Fruit fly (Drosophila melanogaster): ENCODE measurements around the gene CG4199.

CG4199 gene

DNA sequence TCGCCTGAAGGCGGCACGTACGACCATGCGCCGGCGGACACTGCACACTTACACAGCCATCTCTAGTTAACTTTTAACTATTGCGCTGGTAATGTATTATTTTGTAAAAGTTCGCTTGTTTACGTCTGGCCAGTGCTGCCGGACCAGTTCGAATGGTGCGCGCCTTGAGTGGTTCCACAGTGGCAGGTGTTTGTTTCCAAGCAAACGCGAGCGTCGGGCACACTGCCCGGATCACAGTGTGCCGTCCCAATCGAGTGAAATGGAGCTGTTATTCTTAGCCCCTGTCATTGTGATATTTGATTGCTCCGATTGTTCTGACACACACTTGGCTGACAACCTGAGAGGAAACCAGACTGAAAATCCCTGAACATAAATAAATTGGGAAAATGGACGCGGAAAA, at the start of gene CG4199:
Gene CG4199 (minus strand): TSS at position 159 of the 400 bp plus-strand sequence.
- TF ChIP-seq fd96Ca (GFP tag; IDR thresholded peaks at IDR 0.05) (no peak), CG15710 (tag; optimal IDR thresholded peaks at IDR 0.05) (no peak), Snoo (tag; optimal IDR thresholded peaks at IDR 0.05) (no peak), CG12605 (GFP tag; IDR thresholded peaks at IDR 0.05) (no peak), CG9948 (tag; optimal IDR thresholded peaks at IDR 0.05) (no peak), Ets98B (GFP tag; IDR thresholded peaks at IDR 0.05) (no peak), CG8159 (tag; optimal IDR thresholded peaks at IDR 0.05) (no peak), Pif1B (GFP tag; optimal IDR thresholded peaks at IDR 0.05) (no peak), Pif1A (GFP tag; optimal IDR thresholded peaks at IDR 0.05) (no peak), CG4496 (GFP tag; IDR thresholded peaks at IDR 0.05) (no peak), CG17806 (tag; optimal IDR thresholded peaks at IDR 0.05) (no peak), gl (tag; optimal IDR thresholded peaks at IDR 0.05) (no peak), D1 (tag; optimal IDR thresholded peaks at IDR 0.05) (no peak), CG8301 (tag; optimal IDR thresholded peaks at IDR 0.05) (no peak), CG10348 (GFP tag; IDR thresholded peaks at IDR 0.05) (no peak), EcR (GFP tag; optimal IDR thresholded peaks at IDR 0.05) (no peak), CG32121 (GFP tag; IDR thresholded peaks at IDR 0.05) (no peak), CG13204 (GFP tag; optimal IDR thresholded peaks at IDR 0.05) (no peak), CG34367 (tag; optimal IDR thresholded peaks at IDR 0.05) (no peak)

dm6 chrX:2121716-2122601, 48.7 kb upstream of the CG4199 start:
- TF ChIP-seq CG9948 (tag; optimal IDR thresholded peaks at IDR 0.05) (peak; percentile 63), Pif1A (GFP tag; optimal IDR thresholded peaks at IDR 0.05) (peak; percentile 72), CG34367 (tag; optimal IDR thresholded peaks at IDR 0.05) (peak; percentile 53), gl (tag; optimal IDR thresholded peaks at IDR 0.05) (peak; percentile 55), Snoo (tag; optimal IDR thresholded peaks at IDR 0.05) (peak; percentile 2), D1 (tag; optimal IDR thresholded peaks at IDR 0.05) (no peak), CG13204 (GFP tag; optimal IDR thresholded peaks at IDR 0.05) (peak; percentile 34), rn (GFP tag; IDR thresholded peaks at IDR 0.05) (0 out of 2 replicates have a peak, but pooled peaks have one; percentile 35), CG8301 (tag; optimal IDR thresholded peaks at IDR 0.05) (no peak), EcR (GFP tag; optimal IDR thresholded peaks at IDR 0.05) (peak; percentile 40), CG15710 (tag; optimal IDR thresholded peaks at IDR 0.05) (peak; percentile 68), CG8159 (tag; optimal IDR thresholded peaks at IDR 0.05) (peak; percentile 71), CG4496 (GFP tag; IDR thresholded peaks at IDR 0.05) (peak; percentile 75), CG17806 (tag; optimal IDR thresholded peaks at IDR 0.05) (peak; percentile 58), Ets98B (GFP tag; IDR thresholded peaks at IDR 0.05) (peak; percentile 67), fd96Ca (GFP tag; IDR thresholded peaks at IDR 0.05) (peak; percentile 51; the same call in 1 of the 3 replicates), CG12605 (GFP tag; IDR thresholded peaks at IDR 0.05) (no peak), Pif1B (GFP tag; optimal IDR thresholded peaks at IDR 0.05) (peak; percentile 57), CG14655 (GFP tag; optimal IDR thresholded peaks at IDR 0.05) (no peak), CG32121 (GFP tag; IDR thresholded peaks at IDR 0.05) (peak; percentile 80), CG10348 (GFP tag; IDR thresholded peaks at IDR 0.05) (no peak)

dm6 chrX:2112660-2113059, 39.4 kb upstream of the CG4199 start:
- TF ChIP-seq Snoo (tag; optimal IDR thresholded peaks at IDR 0.05) (no peak), EcR (GFP tag; optimal IDR thresholded peaks at IDR 0.05) (no peak)

DNA sequence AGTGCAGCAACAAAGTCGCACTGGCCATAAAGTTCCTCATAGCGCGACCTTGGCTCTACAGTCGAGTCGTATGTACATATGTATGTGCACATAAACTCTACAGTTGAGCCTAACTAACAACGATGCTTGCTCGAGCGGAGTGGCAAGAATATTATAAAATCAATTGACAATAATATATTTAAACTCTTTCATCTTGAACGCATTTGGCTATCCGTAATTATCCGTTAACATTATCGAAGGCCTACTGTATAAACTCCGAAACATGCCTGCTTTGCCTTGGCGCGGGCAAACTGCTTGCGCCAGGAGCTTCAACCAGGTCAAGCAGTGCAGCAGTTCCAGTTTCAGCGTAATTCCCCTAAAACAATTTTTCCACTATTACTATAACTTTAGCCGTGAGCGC, 35.4 kb upstream of the CG4199 start:
- TF ChIP-seq CG32121 (GFP tag; IDR thresholded peaks at IDR 0.05): peak; percentile 74
- TF ChIP-seq CG15710 (tag; optimal IDR thresholded peaks at IDR 0.05): peak; percentile 26
- TF ChIP-seq CG9948 (tag; optimal IDR thresholded peaks at IDR 0.05): no peak
- peak; percentile 77 for TF ChIP-seq Ets98B (GFP tag; IDR thresholded peaks at IDR 0.05)
- TF ChIP-seq rn (GFP tag; IDR thresholded peaks at IDR 0.05): peak; percentile 45; the same call in 1 of the 2 replicates
- no peak for TF ChIP-seq CG14655 (GFP tag; optimal IDR thresholded peaks at IDR 0.05)
- TF ChIP-seq fd96Ca (GFP tag; IDR thresholded peaks at IDR 0.05): peak; percentile 75
- TF ChIP-seq CG12605 (GFP tag; IDR thresholded peaks at IDR 0.05): peak; percentile 46; the same call in 1 of the 2 replicates
- TF ChIP-seq Pif1A (GFP tag; optimal IDR thresholded peaks at IDR 0.05): no peak
- peak; percentile 81 for TF ChIP-seq CG4496 (GFP tag; IDR thresholded peaks at IDR 0.05)
- TF ChIP-seq CG10348 (GFP tag; IDR thresholded peaks at IDR 0.05): 0 out of 2 replicates have a peak, but pooled peaks have one; percentile 23
- peak; percentile 4 for TF ChIP-seq CG17806 (tag; optimal IDR thresholded peaks at IDR 0.05)
- TF ChIP-seq CG34367 (tag; optimal IDR thresholded peaks at IDR 0.05): no peak

dm6 chrX:2107782-2108409, 34.6 kb upstream of the CG4199 start:
- TF ChIP-seq Pif1A (GFP tag; optimal IDR thresholded peaks at IDR 0.05) (peak; percentile 44), EcR (GFP tag; optimal IDR thresholded peaks at IDR 0.05) (no peak), Snoo (tag; optimal IDR thresholded peaks at IDR 0.05) (no peak), D1 (tag; optimal IDR thresholded peaks at IDR 0.05) (no peak), CG8159 (tag; optimal IDR thresholded peaks at IDR 0.05) (no peak), CG8301 (tag; optimal IDR thresholded peaks at IDR 0.05) (peak; percentile 61), CG10348 (GFP tag; IDR thresholded peaks at IDR 0.05) (peak; percentile 72), CG14655 (GFP tag; optimal IDR thresholded peaks at IDR 0.05) (no peak), CG13204 (GFP tag; optimal IDR thresholded peaks at IDR 0.05) (no peak), CG34367 (tag; optimal IDR thresholded peaks at IDR 0.05) (no peak), rn (GFP tag; IDR thresholded peaks at IDR 0.05) (peak; percentile 33; the same call in 1 of the 2 replicates), CG15710 (tag; optimal IDR thresholded peaks at IDR 0.05) (peak; percentile 19), CG12605 (GFP tag; IDR thresholded peaks at IDR 0.05) (peak; percentile 67), gl (tag; optimal IDR thresholded peaks at IDR 0.05) (no peak), CG32121 (GFP tag; IDR thresholded peaks at IDR 0.05) (peak; percentile 92), Ets98B (GFP tag; IDR thresholded peaks at IDR 0.05) (peak; percentile 92), CG17806 (tag; optimal IDR thresholded peaks at IDR 0.05) (no peak), Pif1B (GFP tag; optimal IDR thresholded peaks at IDR 0.05) (no peak), CG9948 (tag; optimal IDR thresholded peaks at IDR 0.05) (peak; percentile 9), fd96Ca (GFP tag; IDR thresholded peaks at IDR 0.05) (peak; percentile 95), CG4496 (GFP tag; IDR thresholded peaks at IDR 0.05) (peak; percentile 79)

All from whole organism, pupa.